Fruit fly (Drosophila melanogaster) whole organism, embryonic: ENCODE data around the gene RpLP1.

ENCODE experiments used
- Atf3 ChIP-seq: fragments of 200-800 bp; sonication (Bioruptor generic); optimal IDR thresholded peaks from 3 replicates; lab custom pipeline; 2016; ENCODE audit warnings: missing biosample characterization, missing genetic modification characterization
- B-H1 ChIP-seq: fragments of 200-800 bp; sonication (Bioruptor generic); IDR thresholded peaks from 3 replicates; pipeline ENCODE4 v1.3.6; 2022; ENCODE audit warnings: missing biosample characterization, missing genetic modification characterization
- Bteb2 ChIP-seq: fragments of 200-800 bp; sonication (Bioruptor generic); optimal IDR thresholded peaks from 2 replicates; lab custom pipeline; 2016; ENCODE audit warnings: missing biosample characterization, missing genetic modification characterization
- CG10431 ChIP-seq: fragments of 200-800 bp; sonication (Bioruptor generic); optimal IDR thresholded peaks from 3 replicates; lab custom pipeline; 2018; ENCODE audit warnings: missing biosample characterization, mild to moderate bottlenecking, missing genetic modification characterization
- CG11247 ChIP-seq: fragments of 200-800 bp; sonication (Bioruptor generic); IDR thresholded peaks from 2 replicates; pipeline ENCODE4 v1.3.6; 2022; ENCODE audit warnings: missing biosample characterization, missing genetic modification characterization
- CG11723 ChIP-seq: fragments of 200-800 bp; sonication (Bioruptor generic); optimal IDR thresholded peaks from 2 replicates; lab custom pipeline; 2017; ENCODE audit warnings: missing biosample characterization, mild to moderate bottlenecking, missing genetic modification characterization
- CG12104 ChIP-seq: fragments of 200-800 bp; sonication (Bioruptor generic); optimal IDR thresholded peaks from 3 replicates; lab custom pipeline; 2016; ENCODE audit warnings: missing biosample characterization, missing genetic modification characterization
- CG12769 ChIP-seq: fragments of 200-800 bp; sonication (Bioruptor generic); optimal IDR thresholded peaks from 2 replicates; lab custom pipeline; 2019; ENCODE audit warnings: missing biosample characterization, mild to moderate bottlenecking, missing genetic modification characterization, moderate library complexity
- CG17186 ChIP-seq: fragments of 200-800 bp; sonication (Bioruptor generic); optimal IDR thresholded peaks from 3 replicates; lab custom pipeline; 2017; ENCODE audit warnings: missing biosample characterization, missing genetic modification reagents, missing genetic modification characterization
- CG18764 ChIP-seq: fragments of 200-800 bp; sonication (Bioruptor generic); optimal IDR thresholded peaks from 3 replicates; lab custom pipeline; 2016; ENCODE audit warnings: missing biosample characterization, missing genetic modification characterization
- CG32532 ChIP-seq: fragments of 200-800 bp; sonication (Bioruptor generic); IDR thresholded peaks from 2 replicates; pipeline ENCODE4 v1.3.6; 2022; ENCODE audit warnings: missing biosample characterization, missing genetic modification characterization
- CG3995 ChIP-seq: fragments of 200-800 bp; sonication (Bioruptor generic); optimal IDR thresholded peaks from 3 replicates; lab custom pipeline; 2016; ENCODE audit warnings: missing biosample characterization, missing genetic modification characterization
- CG42726 ChIP-seq: fragments of 200-800 bp; sonication (Bioruptor generic); IDR thresholded peaks from 2 replicates; pipeline ENCODE4 v1.3.6; 2022; ENCODE audit warnings: missing biosample characterization, missing genetic modification characterization; ENCODE audit not compliant: partially characterized antibody
- CG4854 ChIP-seq: fragments of 200-800 bp; sonication (Bioruptor generic); optimal IDR thresholded peaks from 2 replicates; lab custom pipeline; 2016; ENCODE audit warnings: missing biosample characterization, missing genetic modification characterization, inconsistent platforms
- CG6683 ChIP-seq: fragments of 200-800 bp; sonication (Bioruptor generic); optimal IDR thresholded peaks from 2 replicates; lab custom pipeline; 2017; ENCODE audit warnings: missing biosample characterization, mild to moderate bottlenecking, missing genetic modification characterization, missing genetic modification reagents
- CG7928 ChIP-seq: fragments of 200-800 bp; sonication (Bioruptor generic); optimal IDR thresholded peaks from 2 replicates; lab custom pipeline; 2017; ENCODE audit warnings: missing biosample characterization, mild to moderate bottlenecking, missing genetic modification characterization
- CG9817 ChIP-seq: fragments of 200-800 bp; sonication (Bioruptor generic); optimal IDR thresholded peaks from 2 replicates; lab custom pipeline; 2018; ENCODE audit warnings: missing biosample characterization, mild to moderate bottlenecking, missing genetic modification characterization, moderate library complexity
- CkIIα-i1 ChIP-seq: fragments of 200-800 bp; sonication (Bioruptor generic); IDR thresholded peaks from 2 replicates; pipeline ENCODE4 v1.3.6; 2022; ENCODE audit warnings: missing biosample characterization, missing genetic modification characterization
- D19B ChIP-seq: fragments of 200-800 bp; sonication (Bioruptor generic); optimal IDR thresholded peaks from 2 replicates; lab custom pipeline; 2017; ENCODE audit warnings: missing biosample characterization, mild to moderate bottlenecking, missing genetic modification characterization
- Dip3 ChIP-seq: fragments of 200-800 bp; sonication (Bioruptor generic); optimal IDR thresholded peaks from 3 replicates; lab custom pipeline; 2016; ENCODE audit warnings: missing biosample characterization, missing genetic modification characterization
- Ets65A ChIP-seq: fragments of 200-800 bp; sonication (Bioruptor generic); peaks from one replicate; lab custom pipeline; 2016; ENCODE audit warnings: missing biosample characterization, missing genetic modification characterization
- H2.0 ChIP-seq: fragments of 200-800 bp; sonication (Bioruptor generic); IDR thresholded peaks from 2 replicates; pipeline ENCODE4 v1.3.6; 2022; ENCODE audit warnings: missing biosample characterization, missing genetic modification characterization
- Hr39 ChIP-seq: fragments of >200 bp; optimal IDR thresholded peaks from 2 replicates; lab custom pipeline; 2017
- Hsf ChIP-seq: fragments of 200-800 bp; sonication (Bioruptor generic); optimal IDR thresholded peaks from 3 replicates; lab custom pipeline; 2016; ENCODE audit warnings: missing biosample characterization, missing genetic modification characterization
- Jarid2 ChIP-seq: fragments of 200-800 bp; sonication (Bioruptor generic); optimal IDR thresholded peaks from 3 replicates; lab custom pipeline; 2017; ENCODE audit warnings: mild to moderate bottlenecking, missing biosample characterization, missing genetic modification reagents, missing genetic modification characterization
- NC2β ChIP-seq: fragments of 200-800 bp; sonication (Bioruptor generic); optimal IDR thresholded peaks from 2 replicates; lab custom pipeline; 2016; ENCODE audit warnings: missing biosample characterization, missing genetic modification characterization
- Oaz ChIP-seq: fragments of 200-800 bp; sonication (Bioruptor generic); IDR thresholded peaks from 2 replicates; pipeline ENCODE4 v1.3.6; 2022; ENCODE audit warnings: missing biosample characterization, missing genetic modification characterization
- Side ChIP-seq: fragments of 200-800 bp; sonication (Bioruptor generic); optimal IDR thresholded peaks from 2 replicates; lab custom pipeline; 2016; ENCODE audit warnings: missing biosample characterization, missing genetic modification characterization
- Sin3A ChIP-seq: fragments of >200 bp; optimal IDR thresholded peaks from 2 replicates; lab custom pipeline; 2018
- amos ChIP-seq: fragments of 200-800 bp; sonication (Bioruptor generic); IDR thresholded peaks from 2 replicates; pipeline ENCODE4 v1.3.6; 2022; ENCODE audit warnings: missing biosample characterization, missing genetic modification characterization; ENCODE audit not compliant: partially characterized antibody
- aop ChIP-seq: fragments of 200-800 bp; sonication (Bioruptor generic); IDR thresholded peaks from 2 replicates; pipeline ENCODE4 v1.3.6; 2022; ENCODE audit warnings: missing biosample characterization, missing genetic modification characterization
- ash1 ChIP-seq: fragments of 200-800 bp; sonication (Bioruptor generic); optimal IDR thresholded peaks from 2 replicates; lab custom pipeline; 2018; ENCODE audit warnings: missing biosample characterization, mild to moderate bottlenecking, missing genetic modification characterization
- bab2 ChIP-seq: fragments of 200-800 bp; sonication (Bioruptor generic); optimal IDR thresholded peaks from 2 replicates; lab custom pipeline; 2016; ENCODE audit warnings: missing biosample characterization, missing genetic modification characterization
- br ChIP-seq: fragments of >200 bp; optimal IDR thresholded peaks from 2 replicates; lab custom pipeline; 2017
- caup ChIP-seq: fragments of 200-800 bp; sonication (Bioruptor generic); optimal IDR thresholded peaks from 3 replicates; lab custom pipeline; 2017; ENCODE audit warnings: missing biosample characterization, mild to moderate bottlenecking, missing genetic modification characterization, moderate library complexity; ENCODE audit not compliant: severe bottlenecking
- dmrt99B ChIP-seq: fragments of 200-800 bp; sonication (Bioruptor generic); optimal IDR thresholded peaks from 2 replicates; lab custom pipeline; 2018; ENCODE audit warnings: missing biosample characterization, mild to moderate bottlenecking, missing genetic modification characterization, moderate library complexity
- dpn ChIP-seq, 2 experiments: fragments of 200-800 bp; sonication (Bioruptor generic); optimal IDR thresholded peaks; 3 replicates each; lab custom pipeline; 2016; ENCODE audit warnings: missing biosample characterization in 2 of 2, missing genetic modification characterization in 2 of 2
- emc ChIP-seq: fragments of 200-800 bp; sonication (Bioruptor generic); optimal IDR thresholded peaks from 2 replicates; lab custom pipeline; 2016; ENCODE audit warnings: missing biosample characterization, missing genetic modification characterization
- ems ChIP-seq: fragments of 200-800 bp; sonication (Bioruptor generic); optimal IDR thresholded peaks from 3 replicates; lab custom pipeline; 2016; ENCODE audit warnings: missing biosample characterization, missing genetic modification characterization
- fd102C ChIP-seq: fragments of 200-800 bp; sonication (Bioruptor generic); optimal IDR thresholded peaks from 2 replicates; lab custom pipeline; 2018; ENCODE audit warnings: missing biosample characterization, mild to moderate bottlenecking, missing genetic modification characterization, moderate library complexity
- hth ChIP-seq: fragments of >200 bp; optimal IDR thresholded peaks from 2 replicates; lab custom pipeline; 2017; ENCODE audit warnings: inconsistent platforms
- lab ChIP-seq: fragments of 200-800 bp; sonication (Bioruptor generic); optimal IDR thresholded peaks from 3 replicates; lab custom pipeline; 2017; ENCODE audit warnings: missing biosample characterization, missing genetic modification characterization, mild to moderate bottlenecking, moderate library complexity, missing genetic modification reagents
- pita ChIP-seq: fragments of 200-800 bp; sonication (Bioruptor generic); optimal IDR thresholded peaks from 2 replicates; lab custom pipeline; 2017; ENCODE audit warnings: missing biosample characterization, mild to moderate bottlenecking, missing genetic modification characterization
- pnt ChIP-seq: fragments of 200-800 bp; sonication (Bioruptor generic); optimal IDR thresholded peaks from 3 replicates; lab custom pipeline; 2016; ENCODE audit warnings: missing biosample characterization, missing genetic modification characterization
- sens ChIP-seq: fragments of 200-800 bp; sonication (Bioruptor generic); peaks from one replicate; lab custom pipeline; 2016; ENCODE audit warnings: missing biosample characterization, missing genetic modification characterization
- shn ChIP-seq: fragments of 200-800 bp; sonication (Bioruptor generic); optimal IDR thresholded peaks from 3 replicates; lab custom pipeline; 2016; ENCODE audit warnings: missing biosample characterization, missing genetic modification characterization
- so ChIP-seq: fragments of 200-800 bp; sonication (Bioruptor generic); IDR thresholded peaks from 3 replicates; pipeline ENCODE4 v1.3.6; 2022; ENCODE audit warnings: missing biosample characterization, missing genetic modification characterization
- sqz ChIP-seq: fragments of 200-800 bp; sonication (Bioruptor generic); optimal IDR thresholded peaks from 3 replicates; lab custom pipeline; 2018; ENCODE audit warnings: missing biosample characterization, mild to moderate bottlenecking, missing genetic modification characterization
- tin ChIP-seq: fragments of 200-800 bp; sonication (Bioruptor generic); optimal IDR thresholded peaks from 3 replicates; lab custom pipeline; 2016; ENCODE audit warnings: missing biosample characterization, missing genetic modification characterization
- unc-4 ChIP-seq: fragments of 200-800 bp; sonication (Bioruptor generic); IDR thresholded peaks from 2 replicates; pipeline ENCODE4 v1.3.6; 2022; ENCODE audit warnings: missing biosample characterization, missing genetic modification characterization; ENCODE audit not compliant: partially characterized antibody
- zen ChIP-seq: fragments of 200-800 bp; sonication (Bioruptor generic); optimal IDR thresholded peaks from 3 replicates; lab custom pipeline; 2018; ENCODE audit warnings: missing biosample characterization, mild to moderate bottlenecking, missing genetic modification characterization, moderate library complexity
- zf30C ChIP-seq: fragments of 200-800 bp; sonication (Bioruptor generic); optimal IDR thresholded peaks from 3 replicates; lab custom pipeline; 2018; ENCODE audit warnings: missing biosample characterization, mild to moderate bottlenecking, missing genetic modification characterization

Gene RpLP1

dm6 chr2L:421119-421821 lies 1.5 kb downstream of the RpLP1 start, which contains the start of the genes CG11885 and CG13692 (continued):
- TF ChIP-seq NC2β (GFP tag; lab: Kevin White, UChicago) (peak; percentile 58), pita (GFP tag; lab: Kevin White, UChicago) (no peak), CG12104 (GFP tag; lab: Kevin White, UChicago) (no peak), sens (GFP tag; lab: Kevin White, UChicago) (peak; percentile 95), ems (GFP tag; lab: Kevin White, UChicago) (no peak), Hr39 (no peak), ash1 (GFP tag; lab: Kevin White, UChicago) (no peak), Jarid2 (GFP tag; lab: Kevin White, UChicago) (no peak), amos (GFP tag; lab: Robert Waterston, UW) (peak; percentile 99), CG7928 (GFP tag; lab: Kevin White, UChicago) (peak; percentile 2), CG11723 (GFP tag; lab: Kevin White, UChicago) (no peak), CG12769 (tag; lab: Kevin White, UChicago) (peak; percentile 44), hth (lab: Kevin White, UChicago) (no peak), Oaz (no peak), lab (GFP tag; lab: Kevin White, UChicago) (peak; percentile 60), CG3995 (GFP tag; lab: Kevin White, UChicago) (peak; percentile 91), CG9817 (tag; lab: Kevin White, UChicago) (peak; percentile 58), CG11247 (GFP tag; lab: Robert Waterston, UW) (no peak), CG10431 (no peak), aop (GFP tag; lab: Robert Waterston, UW) (no peak), sqz (GFP tag; lab: Kevin White, UChicago) (peak; percentile 81), Bteb2 (GFP tag; lab: Kevin White, UChicago) (peak; percentile 10), dpn (GFP tag; optimal IDR thresholded peaks at IDR 0.05; lab: Kevin White, UChicago) (peak; percentile 37 to 39), shn (GFP tag; lab: Kevin White, UChicago) (no peak), fd102C (GFP tag; lab: Kevin White, UChicago) (no peak), br (lab: Kevin White, UChicago) (no peak), zen (tag; lab: Kevin White, UChicago) (peak; percentile 74), CG6683 (GFP tag; lab: Kevin White, UChicago) (peak; percentile 11), caup (GFP tag; lab: Kevin White, UChicago) (peak; percentile 63), D19B (GFP tag; lab: Kevin White, UChicago) (no peak), zf30C (GFP tag; lab: Kevin White, UChicago) (peak; percentile 18), bab2 (GFP tag; lab: Kevin White, UChicago) (no peak), CG4854 (GFP tag; lab: Kevin White, UChicago) (peak; percentile 13), pnt (no peak), B-H1 (GFP tag; lab: Robert Waterston, UW) (no peak), unc-4 (GFP tag; lab: Robert Waterston, UW) (peak; percentile 99), tin (GFP tag; lab: Kevin White, UChicago) (no peak), Hsf (peak; percentile 8), Dip3 (GFP tag; lab: Kevin White, UChicago) (no peak), Side (GFP tag; lab: Kevin White, UChicago) (no peak), CG18764 (GFP tag; lab: Kevin White, UChicago) (peak; percentile 9), CG32532 (GFP tag; lab: Robert Waterston, UW) (peak; percentile 39; the same call in 1 of the 2 replicates), CkIIα-i1 (GFP tag; lab: Robert Waterston, UW) (no peak), CG42726 (GFP tag; lab: Robert Waterston, UW) (peak; percentile 99), Atf3 (GFP tag; lab: Kevin White, UChicago) (no peak), emc (GFP tag; lab: Kevin White, UChicago) (no peak), H2.0 (GFP tag; lab: Robert Waterston, UW) (no peak), so (GFP tag; lab: Robert Waterston, UW) (no peak; the same call in 2 of the 3 replicates), Sin3A (lab: Kevin White, UChicago) (peak; percentile 38), Ets65A (peak; percentile 96), dmrt99B (tag; lab: Kevin White, UChicago) (peak; percentile 11), CG17186 (GFP tag; lab: Kevin White, UChicago) (peak; percentile 85)
